Worm (Caenorhabditis elegans) whole organism, L4/young adult: Measurements from ENCODE around the gene C56G2.22.

Experiments
- W03F9.2 ChIP-seq: fragments of 150-350 bp; optimal IDR thresholded peaks from 2 replicates; lab custom pipeline; 2014; ENCODE audit warnings: missing biosample characterization, missing genetic modification characterization
- dao-5 ChIP-seq: sonication (generic microtip); optimal IDR thresholded peaks from 2 replicates; lab custom pipeline; 2016; ENCODE audit warnings: missing genotype, missing genetic modification characterization, moderate library complexity, missing compliant biosample characterization
- him-1 ChIP-seq: sonication (generic microtip); optimal IDR thresholded peaks from 2 replicates; lab custom pipeline; 2016; ENCODE audit warnings: missing genotype, missing genetic modification reagents, missing genetic modification characterization, missing compliant biosample characterization

DNA sequence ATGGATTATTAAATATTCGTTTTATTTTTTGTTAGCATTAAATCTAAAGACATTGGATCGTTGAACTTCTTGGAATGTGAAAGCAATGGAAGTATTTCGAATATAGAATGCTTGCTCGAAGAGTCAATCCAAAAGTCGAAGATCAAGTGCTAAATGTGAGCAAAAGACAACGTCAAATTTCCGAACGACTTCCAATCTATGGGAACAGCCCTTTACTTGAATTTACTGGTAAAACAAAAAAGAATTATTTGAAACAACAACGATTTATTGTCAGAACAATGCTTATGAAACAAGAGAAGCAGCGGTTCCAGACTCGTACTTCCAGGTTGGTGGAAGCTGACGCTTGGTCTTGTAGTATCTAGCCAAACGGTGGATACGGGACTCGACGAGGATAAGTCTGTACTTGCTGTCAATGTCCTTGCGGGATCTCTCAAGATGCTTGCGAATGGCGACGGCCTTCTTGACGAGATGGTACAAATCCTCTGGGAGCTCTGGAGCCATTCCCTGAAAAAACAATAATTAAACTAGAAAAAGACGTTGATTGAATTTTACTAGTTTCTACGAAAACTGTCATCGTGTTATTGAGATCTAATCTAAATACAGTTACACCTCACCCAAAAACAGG lies 27.7 kb downstream of the C56G2.22 start:
- TF ChIP-seq W03F9.2 (tag; lab: Kevin White, UChicago) (no peak), dao-5 (tag; lab: Kevin White, UChicago) (no peak), him-1 (no peak)
